Worm (Caenorhabditis elegans) whole organism, mixed stage, embryonic: ENCODE measurements around the gene srh-73.

Experiments
- elt-3 ChIP-seq: fragments of 150-350 bp; optimal IDR thresholded peaks from 2 replicates; lab custom pipeline; 2014; ENCODE audit warnings: missing biosample characterization, missing genetic modification characterization
- nhr-12 ChIP-seq: fragments of 150-350 bp; optimal IDR thresholded peaks from 2 replicates; lab custom pipeline; 2014; ENCODE audit warnings: missing biosample characterization, missing genetic modification characterization
- nhr-237 ChIP-seq: fragments of 150-350 bp; optimal IDR thresholded peaks from 2 replicates; lab custom pipeline; 2014; ENCODE audit warnings: missing biosample characterization, missing genetic modification characterization
- pha-4 ChIP-seq: fragments of 150-350 bp; optimal IDR thresholded peaks from 2 replicates; lab custom pipeline; 2018; ENCODE audit warnings: missing biosample characterization, missing genetic modification reagents, missing genetic modification characterization
- tbx-8 ChIP-seq: fragments of 200-800 bp; sonication (Bioruptor generic); optimal IDR thresholded peaks from 2 replicates; lab custom pipeline; 2018; ENCODE audit warnings: mild to moderate bottlenecking, missing genetic modification characterization, moderate library complexity, missing compliant biosample characterization
- unc-62 ChIP-seq: fragments of 150-350 bp; optimal IDR thresholded peaks from 2 replicates; lab custom pipeline; 2014; ENCODE audit warnings: missing biosample characterization, missing genetic modification reagents, missing genetic modification characterization

DNA sequence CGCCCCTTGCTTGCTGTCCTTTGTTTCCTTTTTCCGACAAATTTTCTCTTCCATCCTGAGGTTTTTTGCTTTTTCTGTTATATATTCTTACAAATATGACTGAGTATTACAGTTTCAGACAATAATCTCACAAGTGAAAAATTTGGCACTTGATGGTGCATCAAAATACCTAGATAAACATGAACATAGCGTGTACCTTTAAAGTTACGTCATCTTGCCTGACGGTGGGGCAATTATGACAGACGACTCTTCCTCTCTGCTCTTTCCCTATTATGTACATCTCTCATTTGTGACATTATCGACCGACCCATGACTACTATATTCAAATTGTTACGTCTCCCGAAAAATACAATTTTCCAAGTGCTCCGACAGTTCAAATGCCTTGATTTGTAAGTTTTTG is 29.3 kb upstream of the srh-73 start, which contains the start of gene fbxb-102:
- no peak for TF ChIP-seq tbx-8 (GFP tag; lab: Kevin White, UChicago)
- no peak for TF ChIP-seq pha-4 (tag; lab: Kevin White, UChicago)
- no peak for TF ChIP-seq elt-3 (tag; lab: Kevin White, UChicago)
- no peak for TF ChIP-seq nhr-12
- TF ChIP-seq nhr-237 (tag; lab: Kevin White, UChicago), result no peak
- no peak for TF ChIP-seq unc-62
